Worm (Caenorhabditis elegans) whole organism, young adult: Measurements from ENCODE around the gene F49C12.1.

ENCODE experiments used
- B0035.1 ChIP-seq: sonication (generic microtip); optimal IDR thresholded peaks from 2 replicates; lab custom pipeline; 2016; ENCODE audit warnings: missing genetic modification characterization, mild to moderate bottlenecking, missing compliant biosample characterization, missing genotype, missing genetic modification reagents
- Y95B8A.8 ChIP-seq: fragments of 200-800 bp; sonication (Bioruptor generic); IDR thresholded peaks from 2 replicates; pipeline ENCODE4 v1.3.6; 2022; ENCODE audit warnings: missing genetic modification reagents, missing genetic modification characterization, missing compliant biosample characterization
- efl-1 ChIP-seq: fragments of 150-350 bp; optimal IDR thresholded peaks from 2 replicates; lab custom pipeline; 2014; ENCODE audit warnings: missing biosample characterization, missing genetic modification reagents, missing genetic modification characterization
- lsl-1 ChIP-seq: fragments of 200-800 bp; sonication (Bioruptor generic); optimal IDR thresholded peaks from 2 replicates; lab custom pipeline; 2018; ENCODE audit warnings: mild to moderate bottlenecking, missing genetic modification characterization, moderate library complexity, missing compliant biosample characterization

DNA sequence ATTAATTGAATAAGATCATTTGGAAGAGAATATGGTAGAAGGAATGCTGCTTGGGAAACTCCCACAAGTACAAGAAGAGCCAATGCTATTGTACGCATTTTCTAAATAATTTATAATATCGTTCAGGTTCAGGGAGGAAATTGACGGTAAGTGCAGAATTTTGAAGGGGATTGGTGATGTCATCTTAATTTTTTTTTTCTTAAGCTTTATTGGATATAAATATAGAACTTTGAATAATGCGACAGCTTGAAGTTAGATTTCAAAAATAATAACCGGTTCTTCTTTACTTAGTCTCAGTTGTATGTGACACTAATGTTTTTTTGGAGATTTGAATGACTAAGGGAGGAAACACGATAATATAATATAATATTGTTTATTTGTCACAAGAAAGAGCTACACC lies 34.6 kb upstream of the F49C12.1 start, which contains the start of gene nspg-7.1:
- TF ChIP-seq B0035.1 = no peak
- no peak for TF ChIP-seq Y95B8A.8
- TF ChIP-seq efl-1 = no peak
- no peak for TF ChIP-seq lsl-1 (GFP tag; lab: Kevin White, UChicago)
